Fruit fly (Drosophila melanogaster) whole organism, embryonic: ENCODE measurements around the gene obst-F.
A peak's percentile ranks its signal among the peaks of the same experiment; 100 is the strongest.

ENCODE experiments used
- Aef1 ChIP-seq: fragments of 200-800 bp; sonication (Bioruptor generic); IDR thresholded peaks from 3 replicates; pipeline ENCODE4 v1.3.6; 2022; ENCODE audit warnings: missing biosample characterization, missing genetic modification characterization
- Asciz ChIP-seq: fragments of 200-800 bp; sonication (Bioruptor generic); optimal IDR thresholded peaks from 2 replicates; lab custom pipeline; 2017; ENCODE audit warnings: missing biosample characterization, mild to moderate bottlenecking, missing genetic modification characterization, missing genetic modification reagents
- B-H1 ChIP-seq: fragments of 200-800 bp; sonication (Bioruptor generic); IDR thresholded peaks from 3 replicates; pipeline ENCODE4 v1.3.6; 2022; ENCODE audit warnings: missing biosample characterization, missing genetic modification characterization
- Blimp-1 ChIP-seq: fragments of 200-800 bp; sonication (Bioruptor generic); optimal IDR thresholded peaks from 3 replicates; lab custom pipeline; 2018; ENCODE audit warnings: missing biosample characterization, missing genetic modification characterization, mild to moderate bottlenecking, moderate library complexity, missing genetic modification reagents
- CG11504 ChIP-seq: fragments of 200-800 bp; sonication (Bioruptor generic); optimal IDR thresholded peaks from 3 replicates; lab custom pipeline; 2019; ENCODE audit warnings: missing biosample characterization, mild to moderate bottlenecking, missing genetic modification characterization, moderate library complexity
- CG12236 ChIP-seq: fragments of 200-800 bp; sonication (Bioruptor generic); optimal IDR thresholded peaks from 2 replicates; lab custom pipeline; 2016; ENCODE audit warnings: missing biosample characterization, missing genetic modification characterization
- CG12299 ChIP-seq: fragments of 200-800 bp; sonication (Bioruptor generic); optimal IDR thresholded peaks from 2 replicates; lab custom pipeline; 2018; ENCODE audit warnings: missing biosample characterization, mild to moderate bottlenecking, missing genetic modification characterization
- CG12659 ChIP-seq: fragments of 200-800 bp; sonication (Bioruptor generic); optimal IDR thresholded peaks from 3 replicates; lab custom pipeline; 2017; ENCODE audit warnings: mild to moderate bottlenecking, missing biosample characterization, missing genetic modification reagents, missing genetic modification characterization
- CG12769 ChIP-seq: fragments of 200-800 bp; sonication (Bioruptor generic); optimal IDR thresholded peaks from 2 replicates; lab custom pipeline; 2019; ENCODE audit warnings: missing biosample characterization, mild to moderate bottlenecking, missing genetic modification characterization, moderate library complexity
- CG13775 ChIP-seq: fragments of 200-800 bp; sonication (Bioruptor generic); optimal IDR thresholded peaks from 3 replicates; lab custom pipeline; 2017; ENCODE audit warnings: missing biosample characterization, mild to moderate bottlenecking, missing genetic modification characterization
- CG14710 ChIP-seq: fragments of 200-800 bp; sonication (Bioruptor generic); optimal IDR thresholded peaks from 3 replicates; lab custom pipeline; 2019; ENCODE audit warnings: missing biosample characterization, mild to moderate bottlenecking, missing genetic modification characterization, moderate library complexity
- CG15073 ChIP-seq: fragments of 200-800 bp; sonication (Bioruptor generic); optimal IDR thresholded peaks from 2 replicates; lab custom pipeline; 2016; ENCODE audit warnings: missing biosample characterization, missing genetic modification characterization
- CG17361 ChIP-seq: fragments of 200-800 bp; sonication (Bioruptor generic); IDR thresholded peaks from 3 replicates; pipeline ENCODE4 v1.3.6; 2022; ENCODE audit warnings: missing biosample characterization, missing genetic modification characterization
- CG17802 ChIP-seq: fragments of 200-800 bp; sonication (Bioruptor generic); optimal IDR thresholded peaks from 2 replicates; lab custom pipeline; 2018; ENCODE audit warnings: missing biosample characterization, mild to moderate bottlenecking, missing genetic modification characterization, moderate library complexity
- CG17912 ChIP-seq: fragments of 200-800 bp; sonication (Bioruptor generic); optimal IDR thresholded peaks from 2 replicates; lab custom pipeline; 2018; ENCODE audit warnings: missing biosample characterization, mild to moderate bottlenecking, missing genetic modification characterization
- CG18619 ChIP-seq: fragments of 200-800 bp; sonication (Bioruptor generic); optimal IDR thresholded peaks from 3 replicates; lab custom pipeline; 2017; ENCODE audit warnings: missing biosample characterization, mild to moderate bottlenecking, missing genetic modification characterization
- CG2199 ChIP-seq: fragments of 200-800 bp; sonication (Bioruptor generic); IDR thresholded peaks from 3 replicates; pipeline ENCODE4 v1.3.6; 2022; ENCODE audit warnings: missing biosample characterization, missing genetic modification characterization
- CG5180 ChIP-seq: fragments of 200-800 bp; sonication (Bioruptor generic); optimal IDR thresholded peaks from 3 replicates; lab custom pipeline; 2017; ENCODE audit warnings: missing biosample characterization, missing genetic modification characterization, mild to moderate bottlenecking, moderate library complexity, missing genetic modification reagents
- CG7839 ChIP-seq: fragments of 200-800 bp; sonication (Bioruptor generic); optimal IDR thresholded peaks from 3 replicates; lab custom pipeline; 2018; ENCODE audit warnings: missing biosample characterization, mild to moderate bottlenecking, missing genetic modification characterization, moderate library complexity
- CG8359 ChIP-seq: fragments of 200-800 bp; sonication (Bioruptor generic); optimal IDR thresholded peaks from 2 replicates; lab custom pipeline; 2017; ENCODE audit warnings: missing biosample characterization, mild to moderate bottlenecking, missing genetic modification characterization, borderline replicate concordance
- CoRest ChIP-seq: fragments of 200-800 bp; sonication (Bioruptor generic); optimal IDR thresholded peaks from 3 replicates; lab custom pipeline; 2018; ENCODE audit warnings: missing biosample characterization, mild to moderate bottlenecking, missing genetic modification characterization, moderate library complexity
- Deaf1 ChIP-seq: fragments of 200-800 bp; optimal IDR thresholded peaks from 3 replicates; lab custom pipeline; 2019; ENCODE audit warnings: missing biosample characterization, mild to moderate bottlenecking, missing genetic modification characterization, moderate library complexity
- Dp ChIP-seq: fragments of 200-800 bp; sonication (Bioruptor generic); optimal IDR thresholded peaks from 2 replicates; lab custom pipeline; 2018; ENCODE audit warnings: missing biosample characterization, mild to moderate bottlenecking, missing genetic modification characterization, moderate library complexity
- Ets65A ChIP-seq: fragments of 200-800 bp; sonication (Bioruptor generic); peaks from one replicate; lab custom pipeline; 2016; ENCODE audit warnings: missing biosample characterization, missing genetic modification characterization
- Hmr ChIP-seq: fragments of 200-800 bp; sonication (Bioruptor generic); optimal IDR thresholded peaks from 3 replicates; lab custom pipeline; 2017; ENCODE audit warnings: mild to moderate bottlenecking, missing biosample characterization, missing genetic modification reagents, missing genetic modification characterization
- Lhr ChIP-seq: fragments of 200-800 bp; sonication (Bioruptor generic); optimal IDR thresholded peaks from 3 replicates; lab custom pipeline; 2017; ENCODE audit warnings: mild to moderate bottlenecking, missing biosample characterization, missing genetic modification reagents, missing genetic modification characterization
- Nf-YB ChIP-seq: fragments of 200-800 bp; sonication (Bioruptor generic); optimal IDR thresholded peaks from 3 replicates; lab custom pipeline; 2019; ENCODE audit warnings: missing biosample characterization, mild to moderate bottlenecking, missing genetic modification characterization, moderate library complexity
- Oli ChIP-seq: fragments of 200-800 bp; sonication (Bioruptor generic); optimal IDR thresholded peaks from 2 replicates; lab custom pipeline; 2018; ENCODE audit warnings: missing biosample characterization, mild to moderate bottlenecking, missing genetic modification characterization, moderate library complexity
- Scr ChIP-seq: fragments of 200-800 bp; sonication (Bioruptor generic); IDR thresholded peaks from 2 replicates; pipeline ENCODE4 v1.3.6; 2022; ENCODE audit warnings: missing biosample characterization, missing genetic modification characterization; ENCODE audit not compliant: partially characterized antibody
- Vsx1 ChIP-seq: fragments of 200-800 bp; sonication (Bioruptor generic); optimal IDR thresholded peaks from 2 replicates; lab custom pipeline; 2017; ENCODE audit warnings: missing biosample characterization, mild to moderate bottlenecking, missing genetic modification characterization, missing genetic modification reagents
- az2 ChIP-seq: fragments of 200-800 bp; sonication (Bioruptor generic); optimal IDR thresholded peaks from 3 replicates; lab custom pipeline; 2016; ENCODE audit warnings: missing biosample characterization, missing genetic modification characterization
- br ChIP-seq: fragments of >200 bp; optimal IDR thresholded peaks from 2 replicates; lab custom pipeline; 2017
- chinmo ChIP-seq: fragments of 200-800 bp; sonication (Bioruptor generic); IDR thresholded peaks from 4 replicates; pipeline ENCODE4 v1.3.6; 2022; ENCODE audit warnings: missing biosample characterization, missing genetic modification characterization; ENCODE audit not compliant: partially characterized antibody
- dmrt11E ChIP-seq: fragments of 200-800 bp; sonication (Bioruptor generic); optimal IDR thresholded peaks from 3 replicates; lab custom pipeline; 2018; ENCODE audit warnings: missing biosample characterization, mild to moderate bottlenecking, missing genetic modification characterization, moderate library complexity
- emc ChIP-seq: fragments of 200-800 bp; sonication (Bioruptor generic); optimal IDR thresholded peaks from 2 replicates; lab custom pipeline; 2016; ENCODE audit warnings: missing biosample characterization, missing genetic modification characterization
- gro ChIP-seq: fragments of 200-800 bp; sonication (Bioruptor generic); optimal IDR thresholded peaks from 2 replicates; lab custom pipeline; 2016; ENCODE audit warnings: missing biosample characterization, missing genetic modification characterization
- gsb-n ChIP-seq: fragments of 200-800 bp; sonication (Bioruptor generic); optimal IDR thresholded peaks from 3 replicates; lab custom pipeline; 2018; ENCODE audit warnings: missing biosample characterization, mild to moderate bottlenecking, missing genetic modification characterization
- jing ChIP-seq: fragments of 200-800 bp; sonication (Bioruptor generic); optimal IDR thresholded peaks from 2 replicates; lab custom pipeline; 2018; ENCODE audit warnings: missing biosample characterization, mild to moderate bottlenecking, missing genetic modification characterization
- kay ChIP-seq: fragments of 200-800 bp; sonication (Bioruptor generic); optimal IDR thresholded peaks from 2 replicates; lab custom pipeline; 2016; ENCODE audit warnings: missing biosample characterization, missing genetic modification characterization
- mld ChIP-seq: fragments of 200-800 bp; sonication (Bioruptor generic); IDR thresholded peaks from 3 replicates; pipeline ENCODE4 v1.3.6; 2022; ENCODE audit warnings: missing biosample characterization, missing genetic modification characterization; ENCODE audit not compliant: partially characterized antibody
- pan ChIP-seq, 4 experiments: fragments of >200 bp in 3 of 4; fragments of 200-800 bp in 1 of 4; sonication (Bioruptor generic) in 1 of 4; optimal IDR thresholded peaks in 3 of 4; IDR thresholded peaks in 1 of 4; 2 replicates each; pipeline versions ENCODE4 v1.3.6 to Lab custom; 2017 to 2022; ENCODE audit warnings: missing biosample characterization in 2 of 4, missing genetic modification characterization in 2 of 4, mixed read lengths in 1 of 4
- repo ChIP-seq: fragments of 200-800 bp; sonication (Bioruptor generic); optimal IDR thresholded peaks from 2 replicates; lab custom pipeline; 2016; ENCODE audit warnings: missing biosample characterization, missing genetic modification characterization
- sc ChIP-seq, 3 experiments: fragments of >200 bp in 2 of 3; fragments of 200-800 bp in 1 of 3; sonication (Bioruptor generic) in 1 of 3; optimal IDR thresholded peaks; 2 replicates in 2 of 3; 3 replicates in 1 of 3; lab custom pipeline; 2017; ENCODE audit warnings: mild to moderate bottlenecking in 1 of 3, missing biosample characterization in 1 of 3, missing genetic modification characterization in 1 of 3, missing genetic modification reagents in 1 of 3
- scrt ChIP-seq: fragments of 200-800 bp; sonication (Bioruptor generic); optimal IDR thresholded peaks from 2 replicates; lab custom pipeline; 2018; ENCODE audit warnings: missing biosample characterization, mild to moderate bottlenecking, missing genetic modification characterization, moderate library complexity
- sd ChIP-seq: fragments of 200-800 bp; sonication (Bioruptor generic); optimal IDR thresholded peaks from 3 replicates; lab custom pipeline; 2018; ENCODE audit warnings: missing biosample characterization, mild to moderate bottlenecking, missing genetic modification characterization, moderate library complexity
- seq ChIP-seq: fragments of 200-800 bp; sonication (Bioruptor generic); IDR thresholded peaks from 2 replicates; pipeline ENCODE4 v1.3.6; 2022; ENCODE audit warnings: missing biosample characterization, missing genetic modification characterization
- sr ChIP-seq: fragments of 200-800 bp; sonication (Bioruptor generic); IDR thresholded peaks from 3 replicates; pipeline ENCODE4 v1.3.6; 2022; ENCODE audit warnings: missing biosample characterization, missing genetic modification characterization

obst-F gene

DNA sequence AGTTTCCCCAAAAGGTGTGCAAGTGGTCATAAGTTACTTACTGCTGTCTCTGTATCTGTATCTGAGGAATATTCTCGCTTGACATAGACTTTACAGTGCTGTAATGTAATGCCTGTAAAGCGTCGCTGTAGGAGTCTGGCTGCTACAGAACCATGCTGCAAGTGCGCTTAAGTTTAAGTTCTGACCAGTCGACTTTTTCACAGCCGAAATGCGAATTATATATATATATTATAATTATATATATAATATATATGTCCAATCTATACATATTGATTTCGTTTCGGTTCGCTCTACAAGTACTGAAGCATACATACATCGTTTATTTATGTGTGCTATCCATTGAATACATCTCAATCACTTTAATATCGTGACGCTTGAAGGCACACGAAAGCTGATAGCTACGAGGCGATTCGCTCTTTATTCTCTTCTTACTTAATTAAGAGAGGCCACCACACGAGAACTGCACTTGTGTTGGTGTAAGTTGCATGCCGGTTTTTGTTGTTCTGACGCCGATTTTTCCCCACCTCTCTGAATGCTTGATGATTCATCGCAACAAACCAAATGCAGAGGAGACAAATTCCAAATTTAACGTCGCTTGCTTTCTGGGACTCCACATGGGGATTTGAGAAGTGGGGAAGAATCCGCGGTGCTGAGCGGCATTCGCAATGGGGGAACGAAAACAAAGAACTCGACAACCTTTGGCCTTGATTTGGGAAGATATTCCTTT, 15.0 kb downstream of the obst-F start (continued):
- no peak for TF ChIP-seq CG12236 (GFP tag; lab: Kevin White, UChicago)
- no peak for TF ChIP-seq Blimp-1 (GFP tag; lab: Kevin White, UChicago)
- TF ChIP-seq Deaf1 (tag; lab: Kevin White, UChicago): peak; percentile 26
- TF ChIP-seq az2 (GFP tag; lab: Kevin White, UChicago): no peak
- TF ChIP-seq CG13775 (GFP tag; lab: Kevin White, UChicago): peak; percentile 37
- TF ChIP-seq CG5180 (GFP tag; lab: Kevin White, UChicago): peak; percentile 36
- no peak for TF ChIP-seq B-H1 (GFP tag; lab: Robert Waterston, UW)
- TF ChIP-seq pan (optimal IDR thresholded peaks at IDR 0.05; lab: Kevin White, UChicago): no peak
- no peak for TF ChIP-seq pan (GFP tag; optimal IDR thresholded peaks at IDR 0.05 in 1 of 2, IDR thresholded peaks at IDR 0.05 in 1 of 2)
- no peak for TF ChIP-seq CG15073 (GFP tag; lab: Kevin White, UChicago)
- TF ChIP-seq Scr (GFP tag; lab: Robert Waterston, UW): 0 out of 2 replicates have a peak, but pooled peaks have one; percentile 23
- TF ChIP-seq Lhr: peak; percentile 1
- peak; percentile 11 for TF ChIP-seq Vsx1 (GFP tag; lab: Kevin White, UChicago)
- TF ChIP-seq CG12769 (tag; lab: Kevin White, UChicago): no peak
- peak; percentile 65 for TF ChIP-seq CoRest (tag; lab: Kevin White, UChicago)
- peak; percentile 27 for TF ChIP-seq Oli
- no peak for TF ChIP-seq Asciz (GFP tag; lab: Kevin White, UChicago)
- TF ChIP-seq CG12659 (GFP tag; lab: Kevin White, UChicago): peak; percentile 76
- no peak for TF ChIP-seq sr
- peak; percentile 42 for TF ChIP-seq CG7839 (tag; lab: Kevin White, UChicago)
- TF ChIP-seq Hmr (GFP tag; lab: Kevin White, UChicago): peak; percentile 39
- TF ChIP-seq br (lab: Kevin White, UChicago): no peak
- peak; percentile 76; the same call in 1 of the 4 replicates for TF ChIP-seq chinmo (GFP tag; lab: Robert Waterston, UW)
- TF ChIP-seq Dp (GFP tag; lab: Kevin White, UChicago): peak; percentile 73
- TF ChIP-seq Nf-YB (GFP tag; lab: Kevin White, UChicago): peak; percentile 6
- TF ChIP-seq repo (GFP tag; lab: Kevin White, UChicago): no peak
- peak; percentile 1 for TF ChIP-seq CG12299 (tag; lab: Kevin White, UChicago)
- no peak for TF ChIP-seq jing
- no peak for TF ChIP-seq CG17802
- no peak for TF ChIP-seq seq (GFP tag; lab: Robert Waterston, UW)
- TF ChIP-seq sc (optimal IDR thresholded peaks at IDR 0.05; lab: Kevin White, UChicago): no peak
- TF ChIP-seq sc (GFP tag; optimal IDR thresholded peaks at IDR 0.05; lab: Kevin White, UChicago): peak; percentile 40
- peak; percentile 27 for TF ChIP-seq CG11504 (tag; lab: Kevin White, UChicago)
- TF ChIP-seq sd: peak; percentile 70
- TF ChIP-seq gro (GFP tag; lab: Kevin White, UChicago): no peak
- TF ChIP-seq CG8359: peak; percentile 7
- no peak for TF ChIP-seq Aef1 (GFP tag; lab: Robert Waterston, UW)
- TF ChIP-seq CG18619 (GFP tag; lab: Kevin White, UChicago): peak; percentile 6
- no peak for TF ChIP-seq emc (GFP tag; lab: Kevin White, UChicago)
- peak; percentile 31; the same call in 1 of the 3 replicates for TF ChIP-seq CG2199 (GFP tag; lab: Robert Waterston, UW)
- TF ChIP-seq CG14710: peak; percentile 24
- TF ChIP-seq kay (GFP tag; lab: Kevin White, UChicago): peak; percentile 48
- peak; percentile 59 for TF ChIP-seq CG17912 (GFP tag; lab: Kevin White, UChicago)
- TF ChIP-seq gsb-n (tag; lab: Kevin White, UChicago): peak; percentile 16
- no peak for TF ChIP-seq scrt (GFP tag; lab: Kevin White, UChicago)
- no peak for TF ChIP-seq mld
- TF ChIP-seq Ets65A (GFP tag; lab: Kevin White, UChicago): peak; percentile 75
- TF ChIP-seq dmrt11E (tag; lab: Kevin White, UChicago): no peak
- TF ChIP-seq CG17361: peak; percentile 29; the same call in 1 of the 3 replicates
